Worm (Caenorhabditis elegans) whole organism, L2 larva: ENCODE measurements around the gene oac-23.

Experiments
- egl-27 ChIP-seq: sonication (generic microtip); optimal IDR thresholded peaks from 3 replicates; lab custom pipeline; 2017; ENCODE audit warnings: missing biosample characterization, missing genetic modification reagents, missing genetic modification characterization
- elt-3 ChIP-seq: sonication (generic microtip); optimal IDR thresholded peaks from 2 replicates; lab custom pipeline; 2017; ENCODE audit warnings: missing biosample characterization, missing genetic modification characterization
- fos-1 ChIP-seq: fragments of 150-350 bp; optimal IDR thresholded peaks from 2 replicates; lab custom pipeline; 2014; ENCODE audit warnings: missing biosample characterization, missing genetic modification characterization
- nhr-11 ChIP-seq: fragments of 150-350 bp; optimal IDR thresholded peaks from 2 replicates; lab custom pipeline; 2014; ENCODE audit warnings: missing biosample characterization, missing genetic modification characterization
- nhr-25 ChIP-seq: fragments of 150-350 bp; sonication (generic microtip); optimal IDR thresholded peaks from 3 replicates; lab custom pipeline; 2014; ENCODE audit warnings: missing biosample characterization, missing genetic modification characterization
- snpc-4 ChIP-seq: fragments of 150-350 bp; optimal IDR thresholded peaks from 2 replicates; lab custom pipeline; 2014; ENCODE audit warnings: missing biosample characterization, missing genetic modification characterization
- unc-39 ChIP-seq: fragments of 150-350 bp; optimal IDR thresholded peaks from 2 replicates; lab custom pipeline; 2014; ENCODE audit warnings: missing biosample characterization, missing genetic modification characterization

- TF ChIP-seq unc-39 (tag; lab: Kevin White, UChicago) (no peak), egl-27 (no peak), nhr-11 (tag; lab: Kevin White, UChicago) (no peak), elt-3 (no peak), snpc-4 (tag; lab: Kevin White, UChicago) (no peak), fos-1 (tag; lab: Kevin White, UChicago) (no peak), nhr-25 (tag; lab: Kevin White, UChicago) (no peak)
Measured at ce11 chrIV:3835065-3835464, 46.2 kb upstream of the oac-23 start, which contains the start of gene cal-3.
